Fruit fly (Drosophila melanogaster): ENCODE measurements around the gene Pgcl.

The Pgcl gene

DNA sequence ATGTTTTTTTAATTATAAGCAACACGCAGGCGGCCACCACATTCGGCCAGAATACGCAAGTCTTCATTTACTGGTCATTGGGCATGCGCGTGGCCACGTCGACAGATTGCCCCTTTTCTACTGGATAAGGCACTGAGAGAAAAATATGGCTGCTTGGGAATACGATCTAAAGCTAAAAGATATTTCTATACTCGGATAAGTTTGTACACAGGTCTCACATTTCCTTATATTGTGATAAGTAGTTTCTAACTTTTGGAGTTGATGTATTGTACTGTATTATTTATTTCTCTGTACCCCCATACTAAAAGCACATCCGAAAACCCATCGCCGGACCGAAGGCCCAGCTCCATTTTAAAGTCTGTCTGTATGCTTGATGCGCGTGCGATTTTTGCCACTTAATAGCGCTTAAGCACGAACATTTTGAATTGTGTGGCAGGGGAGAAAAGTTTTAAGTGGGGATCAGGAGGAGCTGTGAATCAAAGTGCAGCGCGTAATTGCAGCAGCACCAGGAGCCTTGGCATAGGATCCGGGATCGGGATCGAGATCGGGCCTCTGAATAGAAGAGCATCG is 6.8 kb upstream of the Pgcl start:
- TF ChIP-seq CG11617 (GFP tag; optimal IDR thresholded peaks at IDR 0.05): no peak
- no peak for TF ChIP-seq ovo (GFP tag; optimal IDR thresholded peaks at IDR 0.05)
- TF ChIP-seq CG7101 (tag; optimal IDR thresholded peaks at IDR 0.05): no peak

DNA sequence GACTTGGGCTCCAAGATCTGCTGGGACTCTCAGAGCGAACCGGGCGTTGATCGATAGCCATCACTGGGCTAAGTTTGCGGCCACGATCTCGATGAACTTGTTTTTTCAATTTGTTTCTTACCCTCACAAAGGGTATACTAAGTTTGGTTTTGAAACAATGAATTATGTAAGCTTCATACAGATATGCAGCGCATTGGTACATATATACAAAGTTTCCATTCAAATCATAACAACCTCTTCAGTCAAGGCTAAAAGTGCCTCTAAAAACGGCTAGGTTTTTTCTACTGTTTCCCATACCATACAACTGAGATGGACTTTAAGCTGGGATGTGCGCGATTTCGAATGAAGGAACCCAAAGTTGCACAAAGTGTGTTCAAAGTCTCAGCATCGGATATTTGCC is 4.0 kb upstream of the Pgcl start:
- TF ChIP-seq Clk (GFP tag; optimal IDR thresholded peaks at IDR 0.05) (no peak), tj (GFP tag; optimal IDR thresholded peaks at IDR 0.05) (no peak), bab1 (GFP tag; optimal IDR thresholded peaks at IDR 0.05) (no peak), Mnt (GFP tag; optimal IDR thresholded peaks at IDR 0.05) (no peak), CG7045 (GFP tag; optimal IDR thresholded peaks at IDR 0.05) (no peak), ovo (GFP tag; optimal IDR thresholded peaks at IDR 0.05) (no peak), CG11617 (GFP tag; optimal IDR thresholded peaks at IDR 0.05) (no peak), CG14711 (tag; optimal IDR thresholded peaks at IDR 0.05) (no peak), CG5204 (GFP tag; optimal IDR thresholded peaks at IDR 0.05) (no peak), CG12768 (GFP tag; optimal IDR thresholded peaks at IDR 0.05) (no peak), Hr96 (GFP tag; optimal IDR thresholded peaks at IDR 0.05) (no peak), Crg-1 (GFP tag; optimal IDR thresholded peaks at IDR 0.05) (no peak), cic (GFP tag; optimal IDR thresholded peaks at IDR 0.05) (no peak), cnc (optimal IDR thresholded peaks at IDR 0.05) (no peak), toe (GFP tag; optimal IDR thresholded peaks at IDR 0.05) (no peak), CG7101 (tag; optimal IDR thresholded peaks at IDR 0.05) (no peak), pad (GFP tag; optimal IDR thresholded peaks at IDR 0.05) (no peak), kay (GFP tag; ENCODE audit: borderline replicate concordance) (no peak), CG33017 (tag; optimal IDR thresholded peaks at IDR 0.05) (no peak)

DNA sequence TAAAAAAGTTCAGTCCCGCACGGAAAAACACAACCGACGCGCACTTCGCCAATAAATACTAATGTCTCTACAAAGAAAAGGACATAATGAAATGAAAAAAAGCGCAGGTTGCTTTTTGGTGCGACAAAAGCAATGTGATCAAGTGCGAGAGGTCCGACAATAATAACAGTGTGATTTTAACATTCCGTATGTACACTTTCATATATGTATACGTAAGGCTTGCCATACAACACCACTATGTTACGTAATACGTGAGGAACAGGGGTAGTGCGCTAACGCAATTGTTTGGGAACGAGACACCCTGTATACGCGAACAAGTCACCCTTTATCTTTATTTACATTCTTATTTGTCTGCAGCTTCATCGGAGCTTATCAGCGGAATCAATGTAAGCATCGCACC is 9.1 kb downstream of the Pgcl start:
- TF ChIP-seq kay (GFP tag; ENCODE audit: borderline replicate concordance) (no peak), Mnt (GFP tag; optimal IDR thresholded peaks at IDR 0.05) (no peak), Clk (GFP tag; optimal IDR thresholded peaks at IDR 0.05) (no peak), toe (GFP tag; optimal IDR thresholded peaks at IDR 0.05) (no peak), tj (GFP tag; optimal IDR thresholded peaks at IDR 0.05) (no peak), cnc (optimal IDR thresholded peaks at IDR 0.05) (no peak), CG7101 (tag; optimal IDR thresholded peaks at IDR 0.05) (no peak), CG5204 (GFP tag; optimal IDR thresholded peaks at IDR 0.05) (no peak), CG11617 (GFP tag; optimal IDR thresholded peaks at IDR 0.05) (no peak), Crg-1 (GFP tag; optimal IDR thresholded peaks at IDR 0.05) (no peak), ovo (GFP tag; optimal IDR thresholded peaks at IDR 0.05) (no peak), pad (GFP tag; optimal IDR thresholded peaks at IDR 0.05) (no peak), Hr96 (GFP tag; optimal IDR thresholded peaks at IDR 0.05) (no peak), CG12768 (GFP tag; optimal IDR thresholded peaks at IDR 0.05) (no peak), CG1620 (GFP tag; optimal IDR thresholded peaks at IDR 0.05) (no peak)

dm6 chrX:425524-425923 is 11.7 kb downstream of the Pgcl start:
- no peak for TF ChIP-seq cnc (optimal IDR thresholded peaks at IDR 0.05)
- TF ChIP-seq CG7101 (tag; optimal IDR thresholded peaks at IDR 0.05): no peak
- no peak for TF ChIP-seq CG12768 (GFP tag; optimal IDR thresholded peaks at IDR 0.05)
- no peak for TF ChIP-seq tj (GFP tag; optimal IDR thresholded peaks at IDR 0.05)
- TF ChIP-seq CG1620 (GFP tag; optimal IDR thresholded peaks at IDR 0.05): no peak
- no peak for TF ChIP-seq ovo (GFP tag; optimal IDR thresholded peaks at IDR 0.05)
- TF ChIP-seq CG5204 (GFP tag; optimal IDR thresholded peaks at IDR 0.05): no peak
- TF ChIP-seq pad (GFP tag; optimal IDR thresholded peaks at IDR 0.05): no peak
- TF ChIP-seq cic (GFP tag; optimal IDR thresholded peaks at IDR 0.05): no peak
- no peak for TF ChIP-seq CG7045 (GFP tag; optimal IDR thresholded peaks at IDR 0.05)
- TF ChIP-seq toe (GFP tag; optimal IDR thresholded peaks at IDR 0.05): no peak
- TF ChIP-seq kay (GFP tag; ENCODE audit: borderline replicate concordance): no peak
- no peak for TF ChIP-seq Mnt (GFP tag; optimal IDR thresholded peaks at IDR 0.05)
- no peak for TF ChIP-seq Clk (GFP tag; optimal IDR thresholded peaks at IDR 0.05)
- no peak for TF ChIP-seq CG14711 (tag; optimal IDR thresholded peaks at IDR 0.05)
- TF ChIP-seq Hr96 (GFP tag; optimal IDR thresholded peaks at IDR 0.05): no peak
- no peak for TF ChIP-seq Crg-1 (GFP tag; optimal IDR thresholded peaks at IDR 0.05)

- TF ChIP-seq Hr96 (GFP tag; optimal IDR thresholded peaks at IDR 0.05) (no peak), pad (GFP tag; optimal IDR thresholded peaks at IDR 0.05) (no peak), Mnt (GFP tag; optimal IDR thresholded peaks at IDR 0.05) (no peak), toe (GFP tag; optimal IDR thresholded peaks at IDR 0.05) (no peak), Clk (GFP tag; optimal IDR thresholded peaks at IDR 0.05) (no peak), cnc (optimal IDR thresholded peaks at IDR 0.05) (no peak), bab1 (GFP tag; optimal IDR thresholded peaks at IDR 0.05) (no peak), tj (GFP tag; optimal IDR thresholded peaks at IDR 0.05) (no peak), CG11617 (GFP tag; optimal IDR thresholded peaks at IDR 0.05) (no peak), CG1620 (GFP tag; optimal IDR thresholded peaks at IDR 0.05) (no peak), cic (GFP tag; optimal IDR thresholded peaks at IDR 0.05) (no peak), CG7045 (GFP tag; optimal IDR thresholded peaks at IDR 0.05) (no peak), Crg-1 (GFP tag; optimal IDR thresholded peaks at IDR 0.05) (no peak), ovo (GFP tag; optimal IDR thresholded peaks at IDR 0.05) (no peak), CG5204 (GFP tag; optimal IDR thresholded peaks at IDR 0.05) (no peak), CG7101 (tag; optimal IDR thresholded peaks at IDR 0.05) (no peak), kay (GFP tag; ENCODE audit: borderline replicate concordance) (no peak)
Observed at dm6 chrX:423374-423773, 13.9 kb downstream of the Pgcl start.

dm6 chrX:414352-414751 is 22.9 kb downstream of the Pgcl start:
- TF ChIP-seq Mnt (GFP tag; optimal IDR thresholded peaks at IDR 0.05) (no peak), CG12768 (GFP tag; optimal IDR thresholded peaks at IDR 0.05) (no peak), cnc (optimal IDR thresholded peaks at IDR 0.05) (no peak), ovo (GFP tag; optimal IDR thresholded peaks at IDR 0.05) (no peak), CG7045 (GFP tag; optimal IDR thresholded peaks at IDR 0.05) (no peak), Hr96 (GFP tag; optimal IDR thresholded peaks at IDR 0.05) (no peak), kay (GFP tag; ENCODE audit: borderline replicate concordance) (no peak), CG14711 (tag; optimal IDR thresholded peaks at IDR 0.05) (no peak), CG5204 (GFP tag; optimal IDR thresholded peaks at IDR 0.05) (no peak), pad (GFP tag; optimal IDR thresholded peaks at IDR 0.05) (no peak), Crg-1 (GFP tag; optimal IDR thresholded peaks at IDR 0.05) (no peak), cic (GFP tag; optimal IDR thresholded peaks at IDR 0.05) (no peak), tj (GFP tag; optimal IDR thresholded peaks at IDR 0.05) (no peak), CG1620 (GFP tag; optimal IDR thresholded peaks at IDR 0.05) (no peak), CG33017 (tag; optimal IDR thresholded peaks at IDR 0.05) (no peak)

Measured in whole organism, adult.